Worm (Caenorhabditis elegans) whole organism, L4/young adult: ENCODE measurements around the gene rars-2.

Experiments
- W03F9.2 ChIP-seq: fragments of 150-350 bp; optimal IDR thresholded peaks from 2 replicates; lab custom pipeline; 2014; ENCODE audit warnings: missing biosample characterization, missing genetic modification characterization
- dao-5 ChIP-seq: sonication (generic microtip); optimal IDR thresholded peaks from 2 replicates; lab custom pipeline; 2016; ENCODE audit warnings: missing genotype, missing genetic modification characterization, moderate library complexity, missing compliant biosample characterization
- him-1 ChIP-seq: sonication (generic microtip); optimal IDR thresholded peaks from 2 replicates; lab custom pipeline; 2016; ENCODE audit warnings: missing genotype, missing genetic modification reagents, missing genetic modification characterization, missing compliant biosample characterization

rars-2 gene

DNA sequence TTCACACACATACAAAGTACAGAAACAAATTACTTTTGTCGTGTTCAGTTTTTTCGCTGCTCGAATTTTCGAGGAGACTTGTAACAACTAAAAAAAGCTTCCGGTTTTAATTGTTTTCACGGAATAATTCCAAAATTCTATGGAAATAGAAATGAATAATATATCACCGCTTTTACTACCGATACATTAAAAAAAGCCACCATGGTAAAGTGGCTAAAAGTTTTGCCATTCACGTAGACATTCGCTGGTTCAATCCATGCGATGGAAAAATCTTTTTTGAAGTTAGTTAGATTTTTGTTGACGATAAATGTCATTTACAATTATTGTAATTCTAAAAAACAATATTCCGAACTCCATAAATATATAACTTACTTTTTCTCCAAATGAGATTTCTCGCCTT is 43.4 kb downstream of the rars-2 start:
- TF ChIP-seq him-1 (no peak), W03F9.2 (tag; lab: Kevin White, UChicago) (no peak), dao-5 (tag; lab: Kevin White, UChicago) (no peak)

DNA sequence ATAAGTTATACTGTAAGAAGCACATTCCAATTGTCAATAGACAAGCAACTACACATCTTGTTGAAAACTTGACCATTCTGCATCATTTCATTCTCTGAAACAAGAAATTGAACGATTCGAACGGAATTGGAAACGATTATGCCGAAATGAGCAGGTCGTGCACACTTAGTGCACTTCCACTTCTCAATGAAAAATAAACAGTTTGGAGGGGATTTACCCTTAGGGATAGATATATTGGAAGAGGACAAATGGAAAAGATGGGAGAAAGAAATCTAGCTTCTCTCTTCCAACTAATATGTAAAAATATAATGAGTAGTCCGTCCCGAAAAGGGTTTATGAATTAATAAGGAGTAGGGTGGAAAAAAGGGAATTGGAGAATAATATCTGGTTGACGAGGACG is 43.8 kb downstream of the rars-2 start, which contains the start of gene hst-3.1:
hst-3.1 (minus strand) TSS at position 101 of the 400 bp plus-strand sequence.
- TF ChIP-seq W03F9.2 (tag; lab: Kevin White, UChicago) = no peak
- TF ChIP-seq dao-5 (tag; lab: Kevin White, UChicago) = no peak
- TF ChIP-seq him-1 = no peak

- TF ChIP-seq him-1 = no peak
- TF ChIP-seq W03F9.2 (tag; lab: Kevin White, UChicago) = no peak
- no peak for TF ChIP-seq dao-5 (tag; lab: Kevin White, UChicago)
Measured at ce11 chrII:6170236-6170635, 44.9 kb downstream of the rars-2 start.

DNA sequence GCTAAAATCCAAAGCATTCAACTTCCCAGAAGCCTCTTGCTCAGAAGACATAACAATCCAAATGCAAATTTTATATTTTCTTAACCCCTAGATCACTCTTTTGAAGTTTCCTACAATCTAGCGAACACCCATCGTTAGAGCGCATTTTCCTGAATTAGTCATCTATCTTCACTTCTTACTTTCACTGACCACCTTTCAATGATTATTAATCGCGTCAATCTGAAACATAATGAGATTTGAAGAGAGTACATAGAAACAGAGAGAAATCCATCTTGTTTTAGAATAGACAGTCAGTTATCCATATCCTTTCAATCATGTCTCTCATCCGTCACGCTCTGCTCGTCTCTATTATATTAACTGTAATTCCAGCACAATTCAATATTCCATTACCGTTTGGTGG is 45.9 kb downstream of the rars-2 start, which contains the start of gene F40H3.3:
F40H3.3 (plus strand) TSS at position 280 of the 400 bp plus-strand sequence.
- TF ChIP-seq him-1 = no peak
- no peak for TF ChIP-seq W03F9.2 (tag; lab: Kevin White, UChicago)
- no peak for TF ChIP-seq dao-5 (tag; lab: Kevin White, UChicago)

DNA sequence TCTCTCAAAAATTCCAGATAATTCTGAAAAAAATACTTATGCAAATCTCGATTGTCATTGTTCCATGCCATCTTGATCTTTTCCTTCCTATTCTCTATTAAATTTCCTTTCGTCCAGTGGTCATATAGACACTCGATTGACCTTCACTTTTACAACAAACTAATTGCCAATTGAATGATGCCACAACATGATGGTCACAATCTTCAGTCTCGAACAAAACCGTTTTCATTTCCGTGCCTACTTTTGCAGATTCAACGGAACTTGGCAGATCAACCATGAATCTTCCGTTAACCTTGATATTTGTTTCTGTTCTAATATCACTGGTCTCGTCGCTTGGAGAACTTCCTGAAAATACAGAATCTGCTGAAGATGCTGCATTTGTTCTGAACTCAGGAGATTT is 48.0 kb downstream of the rars-2 start, which contains the start of gene F40H3.2:
F40H3.2 (plus strand) TSS at position 250 of the 400 bp plus-strand sequence.
- TF ChIP-seq W03F9.2 (tag; lab: Kevin White, UChicago) = no peak
- no peak for TF ChIP-seq him-1
- TF ChIP-seq dao-5 (tag; lab: Kevin White, UChicago) = no peak

- no peak for TF ChIP-seq W03F9.2 (tag; lab: Kevin White, UChicago)
- TF ChIP-seq dao-5 (tag; lab: Kevin White, UChicago) = no peak
- peak; percentile 13 for TF ChIP-seq him-1
Measured at ce11 chrII:6175027-6175426, 49.7 kb downstream of the rars-2 start.

ce11 chrII:6176154-6176897 is 51.0 kb downstream of the rars-2 start:
- TF ChIP-seq W03F9.2 (tag; lab: Kevin White, UChicago) = no peak
- TF ChIP-seq dao-5 (tag; lab: Kevin White, UChicago) = no peak
- no peak for TF ChIP-seq him-1
